Fruit fly (Drosophila melanogaster) whole organism, larva: Measurements from ENCODE around the gene tex.
A peak's percentile ranks its signal among the peaks of the same experiment; 100 is the strongest.

Source experiments
- noc ChIP-seq: fragments of 200-800 bp; sonication (Bioruptor generic); optimal IDR thresholded peaks from 3 replicates; lab custom pipeline; 2019; ENCODE audit warnings: missing biosample characterization, mild to moderate bottlenecking, missing genetic modification characterization, moderate library complexity

The tex gene

DNA sequence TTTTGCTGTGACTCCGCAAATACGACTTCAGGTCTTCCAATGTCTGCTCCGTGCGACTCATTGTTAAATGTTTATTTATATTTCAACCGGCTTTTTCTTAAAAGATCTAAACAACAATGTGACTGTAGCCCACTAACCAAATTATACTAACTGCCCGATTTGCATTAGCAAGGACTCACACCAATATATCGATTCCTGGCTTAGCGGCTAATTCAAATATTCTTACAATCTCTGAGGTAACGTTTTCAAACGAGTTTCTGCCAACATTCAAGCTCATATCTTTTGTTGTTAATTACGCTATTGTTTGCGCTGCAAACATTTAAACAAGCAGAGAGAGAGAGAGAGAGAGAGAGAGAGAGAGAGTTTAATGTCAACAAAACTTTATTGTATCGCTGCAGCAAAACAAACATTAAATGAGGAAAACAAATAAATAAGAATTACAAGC lies at the start of gene tex:
TSS of gene tex (minus strand) at position 131 of the 445 bp plus-strand sequence.
- no peak for TF ChIP-seq noc (tag; lab: Kevin White, UChicago)

DNA sequence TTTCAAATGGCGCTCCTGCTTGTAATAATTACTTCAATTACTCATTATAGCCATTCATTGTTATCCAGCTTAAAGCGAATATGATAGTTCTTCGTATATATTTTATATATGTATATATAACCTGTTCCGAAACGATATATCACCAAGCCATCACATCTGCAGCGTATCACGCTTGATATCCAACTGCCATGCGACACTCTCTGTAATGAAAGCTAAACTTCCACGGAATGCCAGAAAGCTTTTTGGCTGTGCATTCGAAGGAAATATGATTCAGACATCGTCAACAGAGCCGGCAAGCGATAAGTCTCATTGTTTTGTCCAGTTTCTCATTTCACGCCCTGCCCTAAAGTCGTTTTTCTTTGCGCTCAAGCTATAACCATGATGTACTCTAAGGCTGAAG lies 49.6 kb upstream of the tex start:
- TF ChIP-seq noc (tag; lab: Kevin White, UChicago), result no peak

DNA sequence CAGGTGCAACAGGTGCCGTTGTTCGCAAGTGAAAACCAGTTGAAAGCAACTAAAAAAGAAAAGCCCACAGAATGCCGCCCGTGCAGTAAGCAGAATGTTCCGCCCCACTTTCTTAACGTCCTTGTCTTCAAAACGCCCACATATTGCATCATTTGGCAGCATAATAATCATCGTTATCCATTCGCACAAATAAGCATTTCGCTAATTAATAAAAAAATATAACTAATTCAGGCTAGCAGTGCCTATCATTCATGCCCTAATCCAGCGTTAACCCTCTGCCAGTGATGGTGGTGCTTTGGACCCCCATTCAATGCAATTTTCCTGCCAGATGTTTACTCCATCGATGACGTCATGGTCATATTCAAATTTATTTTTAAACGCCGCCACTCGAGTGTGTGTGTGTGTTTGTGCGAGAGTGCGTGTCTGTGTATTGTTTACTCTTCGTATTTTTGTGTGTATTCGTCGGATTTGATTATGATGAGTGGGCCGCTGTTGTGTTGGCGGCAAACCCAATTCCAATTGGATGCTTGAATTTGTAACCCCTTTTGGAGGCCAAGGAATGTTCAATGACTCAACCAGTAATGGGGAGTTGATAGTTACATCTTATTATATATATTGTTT lies 49.0 kb upstream of the tex start:
- TF ChIP-seq noc (tag; lab: Kevin White, UChicago), result no peak

DNA sequence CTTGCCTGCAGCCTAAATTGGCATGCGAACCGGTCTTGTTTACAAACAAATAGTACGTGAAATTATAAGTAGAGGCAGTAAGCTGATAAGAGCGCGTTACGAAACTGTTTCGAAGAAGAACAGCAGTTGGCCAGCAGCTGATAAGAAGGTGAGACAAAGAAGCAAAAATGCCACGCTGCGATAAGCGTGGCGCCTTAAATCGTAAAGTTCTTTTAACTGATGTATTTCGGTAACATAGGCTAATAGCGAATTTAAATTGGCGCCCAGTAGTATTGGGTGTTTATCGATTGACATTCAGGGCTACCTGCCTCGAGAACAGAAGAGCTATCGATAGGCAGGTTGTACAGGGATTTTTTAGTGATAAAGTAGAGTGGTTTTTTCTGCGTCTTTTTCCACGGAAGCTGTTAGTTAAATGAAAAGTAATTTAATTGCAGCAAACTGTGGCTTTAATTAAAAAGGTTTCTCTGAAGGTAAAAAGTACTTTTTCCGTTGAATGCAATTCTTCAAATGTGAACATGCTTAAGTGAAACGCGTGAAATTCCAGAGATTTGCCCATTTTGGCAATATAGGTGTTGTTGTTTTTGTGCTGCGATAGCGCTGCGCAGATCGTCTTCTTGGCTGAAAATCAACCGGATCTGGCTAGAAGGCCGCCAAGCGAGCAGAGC lies 48.3 kb upstream of the tex start, which contains the start of gene stck:
TSS of gene stck (plus strand) at position 353 of the 665 bp plus-strand sequence.
- TF ChIP-seq noc (tag; lab: Kevin White, UChicago), result no peak

DNA sequence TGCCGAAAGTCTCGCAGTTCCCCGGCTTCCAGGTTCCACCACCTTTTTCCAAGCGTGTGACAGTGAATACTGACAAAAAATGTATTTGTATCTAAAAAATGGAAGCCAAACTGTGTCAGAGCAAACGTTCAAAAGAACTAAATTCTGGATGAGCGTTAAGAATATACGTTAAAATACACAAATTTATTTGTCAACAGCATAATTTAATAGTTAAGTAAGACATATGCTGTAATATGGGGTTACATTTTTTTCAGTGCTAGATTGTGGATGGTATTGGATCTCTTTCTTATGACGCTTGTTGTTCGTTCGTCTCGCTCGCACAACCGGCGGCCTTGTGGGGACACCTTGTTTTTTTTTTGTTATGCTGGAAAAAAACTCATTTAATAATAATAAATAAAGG lies 47.1 kb upstream of the tex start:
- TF ChIP-seq noc (tag; lab: Kevin White, UChicago), result peak; percentile 78

DNA sequence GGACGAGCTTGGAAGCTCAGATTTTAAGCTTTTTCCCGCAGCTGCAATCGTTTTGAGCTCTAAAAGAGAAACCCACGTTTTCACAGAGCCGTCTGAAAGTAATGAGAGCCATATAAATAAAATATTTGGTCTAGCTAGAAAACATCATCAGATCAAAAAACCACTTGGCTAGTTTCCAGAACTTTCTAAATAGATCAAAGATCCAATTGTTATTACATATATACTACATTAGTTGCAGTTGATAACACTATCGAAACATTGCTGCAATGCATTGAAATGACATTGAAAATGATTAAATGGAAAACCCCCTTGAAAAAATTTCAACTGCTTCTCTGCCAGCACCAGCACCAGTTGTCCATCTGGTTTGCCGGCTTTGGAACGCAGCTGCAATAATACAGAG lies 46.5 kb upstream of the tex start:
- TF ChIP-seq noc (tag; lab: Kevin White, UChicago), result no peak

DNA sequence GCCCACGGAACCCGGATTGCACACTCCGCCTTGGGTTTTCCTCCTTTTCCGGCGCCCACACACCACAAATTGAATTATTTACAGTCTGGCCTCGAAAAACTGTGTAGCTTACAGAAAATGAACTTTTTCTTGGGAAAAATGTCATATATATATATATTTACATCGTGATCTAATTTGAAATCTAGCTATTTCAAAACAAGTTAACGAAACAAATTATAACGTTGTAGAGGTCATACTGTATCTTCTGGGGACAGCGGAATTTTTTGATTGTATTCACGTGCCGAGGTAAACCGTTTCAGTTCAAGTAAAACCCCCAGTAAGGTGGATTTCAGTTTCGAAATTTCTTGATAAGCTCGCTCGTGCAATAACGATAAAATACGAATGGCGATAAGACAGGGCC lies 46.0 kb upstream of the tex start:
- peak; percentile 23 for TF ChIP-seq noc (tag; lab: Kevin White, UChicago)

DNA sequence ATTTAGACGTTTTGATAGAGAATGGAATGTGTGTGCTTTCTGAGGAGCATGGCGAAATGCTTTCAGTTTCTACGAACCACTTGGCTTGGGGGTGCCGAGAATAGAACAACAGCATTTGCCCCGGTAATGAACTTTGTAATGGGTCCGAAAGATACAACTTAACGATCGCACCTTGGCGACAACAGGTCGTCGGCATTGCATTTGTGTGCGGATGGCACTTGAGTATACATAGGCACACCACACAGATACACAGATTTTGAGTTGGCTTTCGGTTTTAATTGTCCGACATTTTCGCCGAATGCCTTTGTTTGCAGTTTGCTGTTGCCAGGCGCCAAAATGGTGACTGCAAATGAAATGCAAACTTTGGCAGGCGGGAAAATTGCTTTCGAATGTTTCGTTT lies 45.5 kb upstream of the tex start:
- TF ChIP-seq noc (tag; lab: Kevin White, UChicago), result no peak

DNA sequence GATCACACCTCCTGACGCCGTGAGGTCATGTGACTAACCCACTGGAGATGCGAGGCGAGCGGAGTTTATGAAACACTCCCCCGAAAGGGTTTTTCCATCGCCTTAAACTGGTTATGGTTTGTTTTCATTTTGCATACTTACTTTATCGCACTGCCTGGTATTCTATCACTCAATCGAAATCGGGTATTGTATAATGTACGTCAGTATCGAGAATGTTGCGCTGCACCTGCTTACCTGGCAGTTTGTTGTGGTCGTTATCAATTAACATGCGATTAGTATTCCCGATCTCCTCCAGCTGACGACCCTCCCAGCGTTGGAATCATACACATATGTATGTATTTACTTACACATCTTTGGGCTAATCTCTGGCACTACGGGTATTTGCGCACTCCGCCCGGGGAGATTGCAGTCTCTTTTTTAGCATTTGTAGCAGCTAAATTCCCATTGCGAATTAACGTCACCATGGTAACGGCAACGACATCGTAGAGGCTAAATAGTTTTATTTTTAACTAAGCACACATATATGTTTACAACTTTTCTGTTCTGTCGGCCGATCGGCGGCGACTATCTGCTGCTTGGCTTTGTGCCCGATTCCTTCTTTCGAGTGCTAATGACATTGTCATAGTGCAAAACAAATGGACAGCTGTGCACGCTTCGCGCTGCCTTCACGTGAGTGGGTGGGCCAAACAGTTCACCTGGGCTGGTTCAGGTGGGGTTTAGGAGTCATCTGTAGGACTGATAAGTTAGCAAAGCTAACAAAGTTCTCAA lies 44.7 kb upstream of the tex start:
- peak; percentile 48 for TF ChIP-seq noc (tag; lab: Kevin White, UChicago)

DNA sequence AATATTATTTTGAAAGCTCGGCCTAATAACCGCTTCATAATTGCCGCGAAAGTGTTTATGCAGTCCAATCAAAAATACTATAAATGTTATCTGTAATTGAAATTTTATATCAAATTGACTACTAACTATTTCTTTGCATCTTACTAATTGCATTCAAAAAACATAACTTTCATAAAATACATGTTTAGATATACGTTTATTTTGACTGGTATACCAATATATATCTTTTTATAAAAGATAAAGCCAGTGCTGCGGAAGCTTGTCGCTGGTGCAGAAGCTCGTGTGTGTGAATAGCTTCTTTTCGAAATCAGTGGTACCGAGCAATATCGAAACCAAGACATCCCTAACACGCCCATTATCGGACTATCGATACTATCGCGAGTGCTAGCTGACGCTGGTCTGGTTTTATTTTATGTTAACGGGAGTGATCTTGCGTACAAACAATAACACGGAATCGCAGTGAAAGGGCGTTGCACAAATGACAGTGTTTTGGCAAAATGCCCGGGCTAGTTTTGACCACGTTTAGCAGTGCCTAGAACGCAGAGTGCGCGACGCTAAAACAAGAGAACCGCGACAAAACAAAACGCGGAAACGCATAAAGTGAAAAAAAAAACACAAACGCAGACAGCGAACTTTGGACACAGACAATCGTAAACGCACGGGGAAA lies 41.1 kb upstream of the tex start, which contains the start of gene Atg13:
TSS of gene Atg13 (plus strand) at position 367 of the 667 bp plus-strand sequence.
- no peak for TF ChIP-seq noc (tag; lab: Kevin White, UChicago)

DNA sequence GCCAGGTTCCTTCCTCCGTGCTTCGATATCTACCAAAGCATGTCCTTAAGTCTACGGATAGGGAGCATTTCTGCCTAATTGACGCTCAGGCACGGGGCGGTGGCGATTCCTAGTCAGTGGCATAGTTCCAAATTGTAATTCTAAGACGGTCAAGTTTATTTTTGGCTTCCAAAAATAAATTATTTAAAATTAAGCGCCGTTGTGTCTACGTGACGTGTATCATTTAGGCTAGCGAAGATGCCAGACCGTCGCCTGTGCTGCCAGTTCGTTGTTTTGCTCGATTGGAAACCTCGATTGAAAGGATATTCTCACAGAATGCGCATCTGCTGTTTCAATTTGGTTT lies 40.6 kb upstream of the tex start:
- no peak for TF ChIP-seq noc (tag; lab: Kevin White, UChicago)

DNA sequence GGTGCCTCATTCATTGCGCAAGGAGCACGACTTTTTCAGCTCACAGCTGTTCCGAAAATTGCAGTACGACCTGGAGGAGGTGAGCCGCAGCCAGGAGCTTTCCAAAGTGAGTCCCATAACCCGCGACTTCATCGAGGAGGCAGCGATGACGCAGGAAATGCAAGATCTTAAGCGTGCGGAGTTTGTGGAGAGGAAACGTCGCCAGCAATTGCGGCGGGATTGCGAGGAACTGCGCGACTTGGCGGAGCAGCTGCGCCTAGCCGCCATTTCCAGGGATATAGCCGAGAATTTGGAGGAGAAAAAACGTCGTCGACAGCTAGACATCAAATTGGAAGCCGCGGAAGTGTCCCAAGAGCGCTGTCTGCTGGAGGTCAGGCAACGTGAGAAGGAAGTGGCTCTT lies 39.4 kb upstream of the tex start:
- no peak for TF ChIP-seq noc (tag; lab: Kevin White, UChicago)

DNA sequence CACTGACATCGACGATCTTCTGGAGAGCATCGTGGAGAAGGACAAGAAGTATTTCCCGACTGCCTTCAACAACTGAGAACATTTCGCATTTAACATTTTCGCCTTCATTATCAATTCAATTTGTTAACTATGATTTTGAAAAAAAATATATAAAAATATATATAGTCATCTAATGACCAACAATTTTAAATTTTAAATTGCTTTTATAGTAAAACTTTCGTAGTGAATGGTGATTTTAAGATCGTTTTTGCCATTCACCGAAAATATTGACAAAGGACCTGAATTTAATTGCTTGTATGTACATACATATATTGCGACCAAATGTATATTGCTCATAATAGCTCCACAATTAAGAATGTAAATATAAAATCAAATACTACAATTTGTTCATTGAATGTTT lies 38.8 kb upstream of the tex start, which contains the start of gene CG7352:
TSS of gene CG7352 (plus strand) at position 301 of the 400 bp plus-strand sequence.
- TF ChIP-seq noc (tag; lab: Kevin White, UChicago), result no peak

DNA sequence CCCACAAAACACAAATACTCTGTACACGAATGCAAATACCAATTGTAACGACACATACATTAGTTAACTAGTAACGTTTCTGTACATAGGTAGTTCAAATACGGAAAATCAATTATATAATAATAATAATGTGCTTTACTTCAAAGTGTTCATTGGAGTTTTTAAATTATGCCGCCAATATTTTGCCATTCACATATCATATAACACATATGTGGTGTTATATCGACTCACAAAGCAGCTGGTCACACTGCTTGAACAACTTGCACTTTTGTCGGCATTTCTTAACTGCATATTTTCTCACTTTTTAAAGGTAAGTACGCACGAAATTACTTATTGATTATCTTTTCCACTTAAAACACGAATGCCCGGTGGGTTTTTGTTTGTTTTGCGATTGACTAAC lies 35.7 kb upstream of the tex start, which contains the start of gene DppIII:
TSS of gene DppIII (plus strand) at position 227 of the 400 bp plus-strand sequence.
- TF ChIP-seq noc (tag; lab: Kevin White, UChicago), result no peak

DNA sequence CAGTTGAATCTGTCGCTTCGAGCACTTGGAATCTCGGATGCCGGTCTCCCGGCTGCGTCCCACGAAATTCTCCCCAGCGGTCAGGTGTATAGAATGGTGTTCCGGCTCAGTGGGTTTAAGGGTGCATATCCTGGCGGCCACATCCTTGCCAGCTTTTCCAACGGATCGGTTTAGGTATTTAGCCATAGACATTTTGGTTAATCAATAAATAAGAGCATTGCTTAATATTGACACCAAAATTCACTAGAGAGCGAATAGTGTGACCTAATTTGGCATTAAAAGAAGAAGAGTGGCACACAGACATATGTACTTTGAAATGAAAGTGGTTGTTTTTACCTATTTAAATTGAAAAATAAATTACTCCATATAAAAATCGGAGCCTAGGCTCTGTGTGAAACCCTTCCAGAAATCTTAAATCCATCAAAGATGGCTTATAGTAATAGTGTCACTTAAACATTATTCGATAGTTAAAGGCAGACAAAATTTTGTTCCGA lies 34.9 kb upstream of the tex start, which contains the start of the genes PNKP and COX7AL:
TSS of gene PNKP (minus strand) at position 266 of the 494 bp plus-strand sequence.
TSS of gene COX7AL (plus strand) at position 419 of the 494 bp plus-strand sequence.
- TF ChIP-seq noc (tag; lab: Kevin White, UChicago), result no peak
